Worm (Caenorhabditis elegans): ENCODE measurements around the gene cyp-13A2.

DNA sequence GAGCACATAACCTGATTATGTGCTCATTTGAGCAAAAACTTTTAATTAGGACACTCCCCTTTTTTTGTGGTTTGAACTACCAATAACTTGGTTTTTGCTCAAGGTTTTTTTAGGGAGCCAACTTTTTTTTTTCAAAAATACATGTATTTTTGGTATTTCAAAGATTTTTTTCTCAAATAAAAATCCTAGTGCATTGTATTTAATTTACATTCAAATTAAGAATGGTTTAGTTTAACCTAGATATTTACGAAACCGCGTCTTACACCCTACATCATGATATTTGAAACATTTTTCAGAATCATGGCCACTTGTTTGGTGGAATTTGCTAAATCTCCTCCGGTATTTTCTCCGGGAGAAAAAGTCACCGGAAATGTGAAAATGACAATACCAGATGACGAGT lies 47.5 kb upstream of the cyp-13A2 start, which contains the start of gene arrd-5:
- TF ChIP-seq mep-1 (tag; optimal IDR thresholded peaks at IDR 0.05) (no peak), elt-3 (tag; optimal IDR thresholded peaks at IDR 0.05) (no peak), ztf-4 (tag; optimal IDR thresholded peaks at IDR 0.05) (no peak), ztf-11 (tag; optimal IDR thresholded peaks at IDR 0.05) (no peak), snpc-4 (tag; optimal IDR thresholded peaks at IDR 0.05) (no peak), vab-15 (tag; optimal IDR thresholded peaks at IDR 0.05) (no peak), nhr-11 (tag; optimal IDR thresholded peaks at IDR 0.05) (no peak), grh-1 (GFP tag; IDR thresholded peaks at IDR 0.05) (no peak), unc-62 (GFP tag; optimal IDR thresholded peaks at IDR 0.05) (no peak), lir-3 (tag; optimal IDR thresholded peaks at IDR 0.05; ENCODE audit: poor library complexity) (no peak), unc-130 (tag; optimal IDR thresholded peaks at IDR 0.05) (no peak), nhr-77 (tag; optimal IDR thresholded peaks at IDR 0.05) (no peak), nhr-90 (tag; optimal IDR thresholded peaks at IDR 0.05; ENCODE audit: poor library complexity) (no peak), ceh-82 (tag; optimal IDR thresholded peaks at IDR 0.05) (no peak)

Data from whole organism, L1 larva.